Worm (Caenorhabditis elegans) whole organism, midembryonic: ENCODE results near the gene pqn-27.

Experiments
- T22C8.4 ChIP-seq: fragments of 200-800 bp; sonication (Bioruptor generic); IDR thresholded peaks from 2 replicates; pipeline ENCODE4 v1.3.6; 2022; ENCODE audit warnings: missing genetic modification characterization, missing compliant biosample characterization
- cog-1 ChIP-seq: sonication (generic microtip); optimal IDR thresholded peaks from 2 replicates; lab custom pipeline; 2016; ENCODE audit warnings: missing genetic modification characterization, missing compliant biosample characterization
- flt-1 ChIP-seq: fragments of 200-800 bp; sonication (Bioruptor generic); IDR thresholded peaks from 2 replicates; pipeline ENCODE4 v1.3.6; 2022; ENCODE audit warnings: missing genetic modification characterization, missing compliant biosample characterization
- klf-2 ChIP-seq: fragments of 200-800 bp; sonication (Bioruptor generic); conservative IDR thresholded peaks from 2 replicates; pipeline ENCODE4 v1.3.6; 2022; ENCODE audit warnings: missing genetic modification reagents, missing genetic modification characterization, missing compliant biosample characterization
- med-1 ChIP-seq: sonication (generic microtip); optimal IDR thresholded peaks from 2 replicates; lab custom pipeline; 2017; ENCODE audit warnings: missing genetic modification characterization, mild to moderate bottlenecking, missing compliant biosample characterization, antibody characterized with exemption, missing genetic modification reagents; ENCODE audit not compliant: insufficient read depth
- ref-1 ChIP-seq: fragments of 200-800 bp; sonication (Bioruptor generic); conservative IDR thresholded peaks from 2 replicates; pipeline ENCODE4 v1.3.6; 2022; ENCODE audit warnings: missing genetic modification reagents, missing genetic modification characterization, missing compliant biosample characterization
- tab-1 ChIP-seq: fragments of 200-800 bp; sonication (Bioruptor generic); IDR thresholded peaks from 2 replicates; pipeline ENCODE4 v1.3.6; 2022; ENCODE audit warnings: missing genetic modification characterization, missing compliant biosample characterization
- ztf-23 ChIP-seq: fragments of 200-800 bp; sonication (Bioruptor generic); IDR thresholded peaks from 2 replicates; pipeline ENCODE4 v1.3.6; 2022; ENCODE audit warnings: missing genetic modification reagents, missing genetic modification characterization, missing compliant biosample characterization
- ztf-29 ChIP-seq: fragments of 200-800 bp; sonication (Bioruptor generic); IDR thresholded peaks from 2 replicates; pipeline ENCODE4 v1.3.6; 2022; ENCODE audit warnings: missing genetic modification reagents, missing genetic modification characterization, missing compliant biosample characterization

pqn-27 gene

DNA sequence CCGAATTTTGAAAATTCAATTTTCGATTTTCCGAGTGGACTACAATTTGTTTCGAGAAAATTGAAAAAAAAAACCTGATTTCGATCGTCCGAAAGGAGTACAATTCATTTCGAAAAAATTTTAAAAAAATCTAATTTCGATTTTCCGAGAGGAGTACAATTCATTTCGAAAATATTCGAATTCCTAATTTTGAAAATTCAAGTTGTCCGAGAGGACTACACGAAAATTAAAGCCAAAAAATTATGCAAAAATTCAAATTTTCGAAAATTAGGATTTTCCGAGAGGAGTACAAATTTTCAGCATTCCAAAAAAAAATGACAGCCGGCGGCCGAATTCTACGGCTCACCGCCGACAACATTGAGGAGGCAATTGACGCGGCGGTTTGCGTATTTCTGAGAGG lies 48.1 kb downstream of the pqn-27 start, which contains the start of gene Y48C3A.18:
TSS of gene Y48C3A.18 (plus strand) at position 301 of the 400 bp plus-strand sequence.
- no peak for TF ChIP-seq cog-1 (tag; lab: Kevin White, UChicago)
- TF ChIP-seq med-1 (GFP tag; lab: Kevin White, UChicago), result no peak
- TF ChIP-seq tab-1, result no peak
- TF ChIP-seq ztf-23 (GFP tag; lab: Robert Waterston, UW), result no peak
- no peak for TF ChIP-seq klf-2 (GFP tag; lab: Robert Waterston, UW)
- no peak for TF ChIP-seq ref-1 (GFP tag; lab: Robert Waterston, UW)
- no peak for TF ChIP-seq T22C8.4 (GFP tag; lab: Robert Waterston, UW)

ce11 chrII:13405840-13406239 lies 54.6 kb downstream of the pqn-27 start, which contains the start of gene efl-2:
Gene efl-2, plus strand, starts transcription at chrII:13406140.
- TF ChIP-seq ztf-23 (GFP tag; lab: Robert Waterston, UW), result no peak
- TF ChIP-seq flt-1 (GFP tag; lab: Robert Waterston, UW), result no peak
- no peak for TF ChIP-seq T22C8.4 (GFP tag; lab: Robert Waterston, UW)
- TF ChIP-seq med-1 (GFP tag; lab: Kevin White, UChicago), result no peak
- TF ChIP-seq klf-2 (GFP tag; lab: Robert Waterston, UW), result no peak
- TF ChIP-seq tab-1, result no peak
- no peak for TF ChIP-seq ref-1 (GFP tag; lab: Robert Waterston, UW)
- TF ChIP-seq ztf-29 (GFP tag; lab: Robert Waterston, UW), result no peak
- TF ChIP-seq cog-1 (tag; lab: Kevin White, UChicago), result no peak

ce11 chrII:13402680-13403079 lies 57.8 kb downstream of the pqn-27 start, which contains the start of gene pinn-4:
Gene pinn-4, plus strand, starts transcription at chrII:13402980.
- TF ChIP-seq tab-1 (no peak), cog-1 (tag; lab: Kevin White, UChicago) (no peak), ref-1 (GFP tag; lab: Robert Waterston, UW) (no peak), flt-1 (GFP tag; lab: Robert Waterston, UW) (no peak)

DNA sequence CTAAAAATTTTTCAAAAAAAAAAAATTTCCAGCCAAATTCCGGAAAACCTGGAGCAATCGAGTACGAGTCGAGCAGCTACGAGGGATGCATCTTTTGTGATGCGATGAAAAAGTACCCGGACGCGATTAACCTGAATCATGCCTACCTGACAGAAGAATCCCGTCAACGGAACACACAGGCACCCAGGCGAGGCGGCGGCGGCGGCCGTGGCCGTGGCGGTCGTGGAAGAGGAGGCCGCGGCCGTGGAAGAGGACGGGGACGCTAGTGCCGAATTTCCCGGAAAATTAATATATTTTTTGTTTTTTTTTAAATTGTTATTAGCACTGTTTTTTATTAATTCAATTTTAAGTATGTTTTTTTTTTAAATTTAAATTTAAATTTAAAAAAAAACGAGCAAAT lies 58.9 kb downstream of the pqn-27 start:
- no peak for TF ChIP-seq ztf-23 (GFP tag; lab: Robert Waterston, UW)
- TF ChIP-seq klf-2 (GFP tag; lab: Robert Waterston, UW), result no peak
- no peak for TF ChIP-seq cog-1 (tag; lab: Kevin White, UChicago)
- no peak for TF ChIP-seq ref-1 (GFP tag; lab: Robert Waterston, UW)
- TF ChIP-seq flt-1 (GFP tag; lab: Robert Waterston, UW), result no peak
- TF ChIP-seq ztf-29 (GFP tag; lab: Robert Waterston, UW), result no peak
- TF ChIP-seq med-1 (GFP tag; lab: Kevin White, UChicago), result no peak
- no peak for TF ChIP-seq tab-1
- TF ChIP-seq T22C8.4 (GFP tag; lab: Robert Waterston, UW), result no peak
